Fruit fly (Drosophila melanogaster) Kc167 (cell line): ENCODE results near the gene Mettl3.

ENCODE experiments used
- Myc ChIP-seq: fragments of >200 bp; optimal IDR thresholded peaks from 2 replicates; lab custom pipeline; 2017; ENCODE audit warnings: missing external identifiers
- Sin3A ChIP-seq: fragments of >200 bp; optimal IDR thresholded peaks from 2 replicates; lab custom pipeline; 2018; ENCODE audit warnings: missing external identifiers
- h ChIP-seq: fragments of >200 bp; optimal IDR thresholded peaks from 3 replicates; lab custom pipeline; 2018; ENCODE audit warnings: missing external identifiers
- psq ChIP-seq: fragments of >200 bp; optimal IDR thresholded peaks from 2 replicates; lab custom pipeline; 2017; ENCODE audit warnings: missing external identifiers
- ttk ChIP-seq: sonication (Bioruptor generic); optimal IDR thresholded peaks from 2 replicates; lab custom pipeline; 2017; ENCODE audit warnings: missing external identifiers

DNA sequence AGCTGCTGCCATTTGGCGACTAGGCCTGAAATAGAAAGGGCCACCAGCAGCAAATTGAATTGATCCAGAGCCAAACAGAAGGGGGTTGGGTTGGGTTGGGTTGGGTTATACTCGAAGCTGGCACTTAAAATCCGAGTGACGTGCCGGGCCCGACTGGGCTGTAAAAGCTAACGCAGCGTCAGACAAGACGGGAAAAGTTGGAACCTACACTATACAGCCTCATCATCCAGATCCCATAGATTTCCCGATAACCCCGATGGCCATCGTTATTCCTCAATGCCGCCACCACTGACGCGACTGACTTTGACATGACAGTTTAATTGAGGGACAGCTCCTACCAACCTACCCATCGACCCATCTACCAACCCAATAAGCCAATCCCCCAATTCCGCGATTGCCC lies 38.0 kb downstream of the Mettl3 start:
- TF ChIP-seq psq (lab: Kevin White, UChicago) (no peak), h (lab: Kevin White, UChicago) (no peak), ttk (lab: Kevin White, UChicago) (no peak), Myc (lab: Kevin White, UChicago) (no peak), Sin3A (lab: Kevin White, UChicago) (no peak)
